Worm (Caenorhabditis elegans): ENCODE data around the gene lipl-4.

lipl-4 gene

ce11 chrV:6522879-6523497, 27.0 kb upstream of the lipl-4 start (continued):
- TF ChIP-seq nhr-80 (tag; optimal IDR thresholded peaks at IDR 0.05) = peak; percentile 99

- TF ChIP-seq dox-1 (GFP tag; IDR thresholded peaks at IDR 0.05) (peak; percentile 41), ztf-22 (GFP tag; optimal IDR thresholded peaks at IDR 0.05) (peak; percentile 42), lin-54 (GFP tag; optimal IDR thresholded peaks at IDR 0.05) (no peak), nhr-80 (tag; optimal IDR thresholded peaks at IDR 0.05) (peak; percentile 98), nhr-27 (tag; optimal IDR thresholded peaks at IDR 0.05) (no peak), madf-6 (GFP tag; IDR thresholded peaks at IDR 0.05) (no peak), repo-1 (tag; optimal IDR thresholded peaks at IDR 0.05) (no peak), nhr-90 (tag; optimal IDR thresholded peaks at IDR 0.05) (no peak), T07F8.4 (tag; optimal IDR thresholded peaks at IDR 0.05) (no peak), F49E8.2 (tag; optimal IDR thresholded peaks at IDR 0.05; ENCODE audit: insufficient read depth) (no peak), xnd-1 (tag; optimal IDR thresholded peaks at IDR 0.05) (no peak), B0336.3 (GFP tag; IDR thresholded peaks at IDR 0.05) (0 out of 2 replicates have a peak, but pooled peaks have one; percentile 33), tbp1 (GFP tag; optimal IDR thresholded peaks at IDR 0.05) (no peak), ceh-27 (GFP tag; optimal IDR thresholded peaks at IDR 0.05) (no peak), unc-130 (GFP tag; optimal IDR thresholded peaks at IDR 0.05) (no peak), ztf-6 (GFP tag; IDR thresholded peaks at IDR 0.05) (no peak), ets-4 (GFP tag; optimal IDR thresholded peaks at IDR 0.05) (peak; percentile 89), ZK185.1 (tag; optimal IDR thresholded peaks at IDR 0.05; ENCODE audit: poor library complexity, severe bottlenecking) (no peak)
Observed at ce11 chrV:6524757-6525156, 25.2 kb upstream of the lipl-4 start, which contains the start of gene acs-1. Gene acs-1 (plus strand): TSS chrV:6524989.

- no peak for TF ChIP-seq rpc-1 (optimal IDR thresholded peaks at IDR 0.05)
- no peak for TF ChIP-seq rpc-1 (tag; optimal IDR thresholded peaks at IDR 0.05)
- TF ChIP-seq ceh-40 (GFP tag; IDR thresholded peaks at IDR 0.05) = no peak
- TF ChIP-seq ztf-25 (GFP tag; IDR thresholded peaks at IDR 0.05) = no peak
- TF ChIP-seq ZK185.1 (tag; optimal IDR thresholded peaks at IDR 0.05; ENCODE audit: poor library complexity, severe bottlenecking) = no peak
- TF ChIP-seq F39B2.1 (GFP tag; IDR thresholded peaks at IDR 0.05) = no peak
- no peak for TF ChIP-seq hlh-26 (GFP tag; conservative IDR thresholded peaks at IDR 0.05)
- TF ChIP-seq madf-3 (GFP tag; IDR thresholded peaks at IDR 0.05) = no peak
- no peak for TF ChIP-seq ztf-22 (GFP tag; optimal IDR thresholded peaks at IDR 0.05)
- TF ChIP-seq B0261.1 (tag; optimal IDR thresholded peaks at IDR 0.05) = no peak
- no peak for TF ChIP-seq somi-1 (GFP tag; optimal IDR thresholded peaks at IDR 0.05)
- no peak for TF ChIP-seq sdz-38 (tag; optimal IDR thresholded peaks at IDR 0.05)
- TF ChIP-seq B0336.3 (GFP tag; IDR thresholded peaks at IDR 0.05) = no peak
- no peak for TF ChIP-seq mes-4 (tag; optimal IDR thresholded peaks at IDR 0.05)
- TF ChIP-seq lir-1 (GFP tag; conservative IDR thresholded peaks at IDR 0.05) = no peak
- TF ChIP-seq F49E8.2 (tag; optimal IDR thresholded peaks at IDR 0.05; ENCODE audit: insufficient read depth) = no peak
- no peak for TF ChIP-seq ama-1 (optimal IDR thresholded peaks at IDR 0.05)
- TF ChIP-seq ama-1 (GFP tag; optimal IDR thresholded peaks at IDR 0.05) = no peak
- TF ChIP-seq chd-7 (tag; optimal IDR thresholded peaks at IDR 0.05) = no peak
Observed at ce11 chrV:6533030-6533429, 16.9 kb upstream of the lipl-4 start, which contains the start of gene hpo-26. Gene hpo-26 (minus strand): TSS chrV:6533060.

ce11 chrV:6538323-6538722, 11.6 kb upstream of the lipl-4 start:
- TF ChIP-seq hlh-12 (tag; optimal IDR thresholded peaks at IDR 0.05) (no peak), madf-3 (GFP tag; IDR thresholded peaks at IDR 0.05) (no peak), D2030.7 (GFP tag; IDR thresholded peaks at IDR 0.05) (no peak), F22D6.2 (tag; optimal IDR thresholded peaks at IDR 0.05) (no peak), aptf-2 (GFP tag; conservative IDR thresholded peaks at IDR 0.05) (no peak), lin-54 (GFP tag; optimal IDR thresholded peaks at IDR 0.05) (no peak), nfyb-1 (GFP tag; IDR thresholded peaks at IDR 0.05) (0 out of 2 replicates have a peak, but pooled peaks have one; percentile 42), pbrm-1 (GFP tag; IDR thresholded peaks at IDR 0.05) (no peak), bed-1 (GFP tag; IDR thresholded peaks at IDR 0.05) (no peak), ztf-3 (GFP tag; optimal IDR thresholded peaks at IDR 0.05) (no peak), ceh-79 (tag; optimal IDR thresholded peaks at IDR 0.05) (no peak), F23B12.7 (tag; optimal IDR thresholded peaks at IDR 0.05; ENCODE audit: insufficient read depth) (no peak), ceh-40 (GFP tag; IDR thresholded peaks at IDR 0.05) (0 out of 2 replicates have a peak, but pooled peaks have one; percentile 42), gei-17 (GFP tag; optimal IDR thresholded peaks at IDR 0.05) (no peak), B0336.3 (GFP tag; IDR thresholded peaks at IDR 0.05) (no peak), T26A5.8 (tag; optimal IDR thresholded peaks at IDR 0.05) (no peak)

Data from whole organism, young adult.